Worm (Caenorhabditis elegans) whole organism, early embryonic: ENCODE data around the gene T26E4.4.
"Not testable (repeated sequence)": the region's sequence is repeated elsewhere in the genome, so short reads cannot be mapped to it uniquely, and the experiment has no call there.

Source experiments
- B0310.2 ChIP-seq: sonication (generic microtip); optimal IDR thresholded peaks from 2 replicates; lab custom pipeline; 2016; ENCODE audit warnings: mild to moderate bottlenecking, missing genetic modification characterization, missing compliant biosample characterization
- F13C5.2 ChIP-seq: sonication (generic microtip); optimal IDR thresholded peaks from 2 replicates; lab custom pipeline; 2017; ENCODE audit warnings: mild to moderate bottlenecking, missing genetic modification characterization, inconsistent platforms, missing compliant biosample characterization
- aly-1 ChIP-seq: sonication (generic microtip); optimal IDR thresholded peaks from 2 replicates; lab custom pipeline; 2016; ENCODE audit warnings: missing genetic modification characterization, missing compliant biosample characterization
- ama-1 ChIP-seq: fragments of 150-350 bp; optimal IDR thresholded peaks from 2 replicates; lab custom pipeline; 2014
- ceh-13 ChIP-seq: fragments of 200-800 bp; sonication (Bioruptor generic); optimal IDR thresholded peaks from 2 replicates; lab custom pipeline; 2018; ENCODE audit warnings: mild to moderate bottlenecking, missing genetic modification characterization, missing compliant biosample characterization
- ceh-36 ChIP-seq: sonication (generic microtip); optimal IDR thresholded peaks from 2 replicates; lab custom pipeline; 2016; ENCODE audit warnings: missing genetic modification characterization, inconsistent platforms, missing compliant biosample characterization
- ets-7 ChIP-seq: sonication (generic microtip); optimal IDR thresholded peaks from 2 replicates; lab custom pipeline; 2016; ENCODE audit warnings: missing genotype, missing genetic modification characterization, missing compliant biosample characterization
- flt-1 ChIP-seq: fragments of 200-800 bp; sonication (Bioruptor generic); IDR thresholded peaks from 2 replicates; pipeline ENCODE4 v1.3.6; 2022; ENCODE audit warnings: missing genetic modification characterization, missing compliant biosample characterization
- hmbx-1 ChIP-seq: sonication (generic microtip); optimal IDR thresholded peaks from 2 replicates; lab custom pipeline; 2016; ENCODE audit warnings: mild to moderate bottlenecking, missing genetic modification characterization, missing compliant biosample characterization
- hmg-4 ChIP-seq: fragments of 200-800 bp; sonication (Bioruptor generic); optimal IDR thresholded peaks from 2 replicates; lab custom pipeline; 2018; ENCODE audit warnings: mild to moderate bottlenecking, missing genetic modification characterization, missing compliant biosample characterization
- hnd-1 ChIP-seq: sonication (generic microtip); optimal IDR thresholded peaks from 2 replicates; lab custom pipeline; 2016; ENCODE audit warnings: missing genetic modification characterization, missing compliant biosample characterization
- pes-1 ChIP-seq: fragments of 200-800 bp; sonication (Bioruptor generic); IDR thresholded peaks from 2 replicates; pipeline ENCODE4 v1.3.6; 2022; ENCODE audit warnings: missing genetic modification reagents, missing genetic modification characterization, missing compliant biosample characterization
- scrt-1 ChIP-seq: fragments of 200-800 bp; sonication (Bioruptor generic); IDR thresholded peaks from 2 replicates; pipeline ENCODE4 v1.3.6; 2022; ENCODE audit warnings: missing genetic modification characterization, missing compliant biosample characterization
- sea-1 ChIP-seq: fragments of 200-800 bp; sonication (Bioruptor generic); conservative IDR thresholded peaks from 2 replicates; pipeline ENCODE4 v1.3.6; 2022; ENCODE audit warnings: missing genetic modification characterization, missing compliant biosample characterization
- tbx-11 ChIP-seq: fragments of 200-800 bp; sonication (Bioruptor generic); IDR thresholded peaks from 2 replicates; pipeline ENCODE4 v1.3.6; 2022; ENCODE audit warnings: missing genetic modification characterization, missing compliant biosample characterization
- tbx-37 ChIP-seq: fragments of 200-800 bp; sonication (Bioruptor generic); conservative IDR thresholded peaks from 2 replicates; pipeline ENCODE4 v1.3.6; 2022; ENCODE audit warnings: missing genetic modification reagents, missing genetic modification characterization, missing compliant biosample characterization
- tra-4 ChIP-seq: sonication (generic microtip); optimal IDR thresholded peaks from 2 replicates; lab custom pipeline; 2017; ENCODE audit warnings: missing genetic modification characterization, missing compliant biosample characterization

T26E4.4 gene

DNA sequence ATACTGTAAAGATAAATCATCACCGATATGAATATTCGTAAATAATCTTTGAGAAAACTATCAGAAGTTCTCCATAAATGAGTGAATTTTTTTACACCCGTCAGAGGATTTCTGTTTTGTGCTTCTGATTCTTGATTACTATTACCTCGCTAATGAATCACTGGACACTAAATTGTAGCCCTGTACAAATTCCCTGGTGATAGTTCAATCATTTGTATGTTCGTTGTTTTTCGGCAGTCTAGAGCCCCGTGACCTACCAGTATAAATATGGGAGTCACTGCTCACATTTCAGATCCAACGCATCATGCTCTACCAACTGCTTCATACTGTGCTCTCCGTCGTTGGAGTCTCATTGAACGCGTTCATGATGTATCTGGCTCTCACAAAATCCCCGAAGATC is 10.8 kb upstream of the T26E4.4 start, which contains the start of gene srd-27:
srd-27 (plus strand) TSS at position 301 of the 400 bp plus-strand sequence.
- not testable (repeated sequence) for TF ChIP-seq ceh-13 (GFP tag; lab: Kevin White, UChicago); flt-1 (GFP tag; lab: Robert Waterston, UW); tbx-11 (GFP tag; lab: Robert Waterston, UW)

DNA sequence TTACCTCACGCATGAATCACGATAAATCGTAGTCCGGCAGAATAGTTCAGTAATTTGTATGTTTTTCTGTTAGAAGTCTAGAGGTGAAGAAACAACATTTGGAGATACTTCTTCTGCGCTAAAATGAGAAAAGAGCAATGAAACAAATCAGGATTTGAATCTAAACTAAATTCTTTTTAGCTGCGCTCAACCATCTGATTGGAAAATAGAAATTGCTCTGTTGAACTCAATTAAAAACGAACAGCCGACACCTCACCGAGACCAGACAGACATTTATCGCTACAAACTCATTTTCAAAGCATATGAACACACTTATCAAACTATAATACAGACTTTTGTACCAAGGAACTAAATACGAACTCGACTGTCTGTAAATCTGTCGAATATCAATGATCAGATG is 10.3 kb upstream of the T26E4.4 start, which contains the start of gene T26E4.9:
T26E4.9 (minus strand) TSS at position 101 of the 400 bp plus-strand sequence.
- TF ChIP-seq scrt-1 (GFP tag; lab: Robert Waterston, UW); pes-1 (GFP tag; lab: Robert Waterston, UW); ets-7 (tag; lab: Kevin White, UChicago): not testable (repeated sequence)

DNA sequence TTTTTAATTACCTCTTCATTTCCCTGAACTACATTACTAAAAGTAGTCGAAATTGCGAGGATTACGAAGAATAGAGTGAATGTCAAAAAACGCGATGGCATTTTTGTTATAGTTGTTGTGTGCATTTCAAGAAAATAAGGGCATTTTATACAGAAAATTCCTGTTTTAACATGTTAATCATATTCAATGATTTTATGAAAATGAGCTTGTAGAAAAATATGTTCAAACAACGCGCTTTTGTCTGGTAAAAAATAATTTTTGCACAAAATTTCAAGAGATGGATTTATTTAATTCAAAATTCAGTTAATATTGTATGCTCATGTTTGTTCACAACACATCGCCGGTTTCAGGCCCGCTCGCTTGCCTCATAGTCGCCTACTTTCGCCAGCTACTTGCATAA is 5.8 kb upstream of the T26E4.4 start, which contains the start of gene T26E4.10:
T26E4.10 (minus strand) TSS at position 101 of the 400 bp plus-strand sequence.
- TF ChIP-seq ets-7 (tag; lab: Kevin White, UChicago): no peak
- TF ChIP-seq ama-1 (lab: Kevin White, UChicago): no peak
- no peak for TF ChIP-seq hmg-4
- TF ChIP-seq sea-1 (GFP tag; lab: Robert Waterston, UW): no peak
- no peak for TF ChIP-seq B0310.2 (tag; lab: Kevin White, UChicago)
- TF ChIP-seq pes-1 (GFP tag; lab: Robert Waterston, UW): no peak
- TF ChIP-seq hnd-1 (tag; lab: Kevin White, UChicago): no peak
- TF ChIP-seq ceh-13 (GFP tag; lab: Kevin White, UChicago): no peak
- no peak for TF ChIP-seq flt-1 (GFP tag; lab: Robert Waterston, UW)
- no peak for TF ChIP-seq scrt-1 (GFP tag; lab: Robert Waterston, UW)

DNA sequence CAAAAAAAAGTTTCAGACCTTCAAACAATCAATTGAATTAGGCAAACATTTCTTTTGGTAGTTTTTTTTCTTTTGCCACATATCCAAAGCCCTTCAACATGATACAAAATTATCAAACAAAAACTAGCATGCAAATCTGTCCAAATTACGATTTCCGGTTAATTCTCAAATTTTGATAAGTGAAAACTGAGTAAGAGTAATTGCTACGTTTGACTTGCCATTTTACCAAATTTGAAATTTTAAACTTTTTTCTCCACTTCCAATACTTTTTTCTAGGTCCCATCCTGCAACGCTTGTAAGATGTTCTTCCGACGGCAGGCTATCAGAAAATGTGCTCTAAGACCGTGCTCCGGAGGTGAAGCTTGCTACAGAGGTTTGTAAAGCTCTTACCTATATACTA is 3.8 kb upstream of the T26E4.4 start, which contains the start of gene nhr-223:
nhr-223 (plus strand) TSS at position 301 of the 400 bp plus-strand sequence.
- TF ChIP-seq scrt-1 (GFP tag; lab: Robert Waterston, UW): no peak
- TF ChIP-seq F13C5.2 (tag; lab: Kevin White, UChicago): no peak
- no peak for TF ChIP-seq ceh-13 (GFP tag; lab: Kevin White, UChicago)

DNA sequence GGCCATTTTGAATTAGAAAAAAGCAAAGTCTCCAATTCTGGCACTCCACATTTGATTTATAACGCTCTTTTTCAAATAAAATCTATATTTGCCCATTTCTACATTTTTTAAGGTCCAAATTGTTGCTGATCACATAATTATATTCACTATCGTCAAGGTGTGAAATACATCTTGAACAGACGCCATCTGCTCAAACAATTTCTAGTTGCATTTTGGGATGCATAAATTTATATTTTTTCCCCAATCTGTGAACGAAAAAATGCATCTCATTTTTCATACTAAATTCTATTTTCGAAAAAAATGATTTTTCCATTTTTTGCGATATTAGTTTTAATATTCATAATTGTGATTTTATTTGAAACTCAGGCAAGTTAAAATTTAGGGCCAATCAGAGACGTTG is 961 bp upstream of the T26E4.4 start, which contains the start of gene T26E4.7:
T26E4.7 (plus strand) TSS at position 301 of the 400 bp plus-strand sequence.
- TF ChIP-seq ama-1 (lab: Kevin White, UChicago) (no peak), tbx-11 (GFP tag; lab: Robert Waterston, UW) (no peak), hmg-4 (no peak), ceh-36 (tag; lab: Kevin White, UChicago) (no peak), F13C5.2 (tag; lab: Kevin White, UChicago) (no peak), scrt-1 (GFP tag; lab: Robert Waterston, UW) (no peak), tbx-37 (GFP tag; lab: Robert Waterston, UW) (no peak), flt-1 (GFP tag; lab: Robert Waterston, UW) (no peak), hnd-1 (tag; lab: Kevin White, UChicago) (no peak), B0310.2 (tag; lab: Kevin White, UChicago) (no peak), ets-7 (tag; lab: Kevin White, UChicago) (no peak), sea-1 (GFP tag; lab: Robert Waterston, UW) (no peak), ceh-13 (GFP tag; lab: Kevin White, UChicago) (no peak), aly-1 (tag; lab: Kevin White, UChicago) (no peak), tra-4 (tag; lab: Kevin White, UChicago) (no peak), hmbx-1 (tag; lab: Kevin White, UChicago) (no peak), pes-1 (GFP tag; lab: Robert Waterston, UW) (no peak)

DNA sequence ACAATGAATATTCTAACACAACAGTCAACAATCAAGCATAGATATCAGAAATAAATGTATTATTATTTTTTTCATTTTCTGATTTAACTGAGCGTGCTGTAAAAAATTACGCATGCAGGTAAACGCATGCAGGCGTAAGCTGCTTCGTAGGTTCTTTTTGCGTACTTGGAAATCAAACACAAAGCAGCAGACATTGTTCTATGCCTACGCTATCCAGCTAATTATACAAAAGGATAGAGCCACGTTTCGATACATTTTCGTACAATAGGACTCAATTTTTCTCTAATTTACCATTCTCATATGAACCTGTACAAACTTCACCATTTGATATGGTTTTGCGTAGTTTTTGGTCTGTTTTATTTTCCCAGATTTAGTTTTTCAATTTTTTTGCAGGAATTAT is 9.8 kb downstream of the T26E4.4 start, which contains the start of gene T26E4.3:
T26E4.3 (plus strand) TSS at position 301 of the 400 bp plus-strand sequence.
- TF ChIP-seq ceh-36 (tag; lab: Kevin White, UChicago) (no peak), flt-1 (GFP tag; lab: Robert Waterston, UW) (no peak), scrt-1 (GFP tag; lab: Robert Waterston, UW) (no peak), sea-1 (GFP tag; lab: Robert Waterston, UW) (no peak), tbx-11 (GFP tag; lab: Robert Waterston, UW) (no peak), F13C5.2 (tag; lab: Kevin White, UChicago) (no peak), hmbx-1 (tag; lab: Kevin White, UChicago) (no peak), hnd-1 (tag; lab: Kevin White, UChicago) (no peak), pes-1 (GFP tag; lab: Robert Waterston, UW) (no peak), tra-4 (tag; lab: Kevin White, UChicago) (no peak), ceh-13 (GFP tag; lab: Kevin White, UChicago) (no peak), ets-7 (tag; lab: Kevin White, UChicago) (no peak), tbx-37 (GFP tag; lab: Robert Waterston, UW) (no peak)

DNA sequence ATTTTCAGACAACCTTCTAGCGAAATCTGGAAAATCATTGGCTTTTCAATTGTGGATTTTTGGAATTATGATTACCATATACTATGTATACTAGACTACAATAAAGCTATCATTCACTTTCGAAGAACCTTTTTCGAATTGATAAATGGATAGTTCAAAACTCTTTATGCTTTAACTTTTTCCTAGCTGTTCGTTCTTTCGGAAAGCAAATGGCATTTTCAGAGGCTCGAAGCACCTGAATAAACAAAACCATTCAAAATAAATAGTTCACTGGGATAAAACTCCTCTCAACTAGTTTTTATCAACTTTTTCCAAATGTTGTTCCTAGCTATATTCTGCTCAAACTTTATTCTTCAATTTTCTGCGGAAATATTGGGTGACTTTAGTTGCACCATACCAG is 11.2 kb downstream of the T26E4.4 start, which contains the start of gene T26E4.2:
T26E4.2 (plus strand) TSS at position 301 of the 400 bp plus-strand sequence.
- no peak for TF ChIP-seq ceh-13 (GFP tag; lab: Kevin White, UChicago)
- TF ChIP-seq ceh-36 (tag; lab: Kevin White, UChicago): no peak
- TF ChIP-seq ets-7 (tag; lab: Kevin White, UChicago): no peak
- TF ChIP-seq pes-1 (GFP tag; lab: Robert Waterston, UW): no peak
- TF ChIP-seq sea-1 (GFP tag; lab: Robert Waterston, UW): no peak
- no peak for TF ChIP-seq hmbx-1 (tag; lab: Kevin White, UChicago)
- TF ChIP-seq hnd-1 (tag; lab: Kevin White, UChicago): no peak
- TF ChIP-seq tbx-11 (GFP tag; lab: Robert Waterston, UW): no peak
- TF ChIP-seq tra-4 (tag; lab: Kevin White, UChicago): no peak
- no peak for TF ChIP-seq B0310.2 (tag; lab: Kevin White, UChicago)
- TF ChIP-seq flt-1 (GFP tag; lab: Robert Waterston, UW): no peak
- no peak for TF ChIP-seq aly-1 (tag; lab: Kevin White, UChicago)
- no peak for TF ChIP-seq F13C5.2 (tag; lab: Kevin White, UChicago)
- TF ChIP-seq scrt-1 (GFP tag; lab: Robert Waterston, UW): no peak
- TF ChIP-seq hmg-4: no peak
- no peak for TF ChIP-seq ama-1 (lab: Kevin White, UChicago)
- TF ChIP-seq tbx-37 (GFP tag; lab: Robert Waterston, UW): no peak
